Worm (Caenorhabditis elegans) whole organism, L4 larva: ENCODE results near the gene Y49E10.25.

Experiments
- F26F4.8 ChIP-seq: fragments of 200-800 bp; sonication (Bioruptor generic); conservative IDR thresholded peaks from 2 replicates; pipeline ENCODE4 v1.3.6; 2022; ENCODE audit warnings: missing genetic modification characterization, missing compliant biosample characterization
- F37D6.2 ChIP-seq: sonication (generic microtip); optimal IDR thresholded peaks from 2 replicates; lab custom pipeline; 2016; ENCODE audit warnings: mild to moderate bottlenecking, missing genetic modification characterization, missing compliant biosample characterization
- T20F7.1 ChIP-seq: fragments of 200-800 bp; sonication (Bioruptor generic); optimal IDR thresholded peaks from 2 replicates; lab custom pipeline; 2018; ENCODE audit warnings: mild to moderate bottlenecking, missing genetic modification characterization, missing compliant biosample characterization
- Y5F2A.4 ChIP-seq: fragments of 200-800 bp; sonication (Bioruptor generic); optimal IDR thresholded peaks from 2 replicates; lab custom pipeline; 2018; ENCODE audit warnings: mild to moderate bottlenecking, missing genetic modification characterization, missing compliant biosample characterization
- ceh-20 ChIP-seq: fragments of 200-800 bp; sonication (Bioruptor generic); IDR thresholded peaks from 2 replicates; pipeline ENCODE4 v1.3.6; 2022; ENCODE audit warnings: missing genetic modification reagents, missing genetic modification characterization, missing compliant biosample characterization
- ceh-28 ChIP-seq: fragments of 150-350 bp; optimal IDR thresholded peaks from 2 replicates; lab custom pipeline; 2014; ENCODE audit warnings: missing biosample characterization, missing genetic modification reagents, missing genetic modification characterization
- cey-2 ChIP-seq: sonication (generic microtip); optimal IDR thresholded peaks from 3 replicates; lab custom pipeline; 2017; ENCODE audit warnings: missing genetic modification characterization, mild to moderate bottlenecking, missing compliant biosample characterization, antibody characterized with exemption, borderline replicate concordance; ENCODE audit not compliant: insufficient read depth
- daf-16 ChIP-seq, 3 experiments: sonication (generic microtip); optimal IDR thresholded peaks; 2 replicates each; lab custom pipeline; 2016 to 2017; ENCODE audit warnings: missing genetic modification characterization in 3 of 3, missing genetic modification reagents in 3 of 3, mild to moderate bottlenecking in 2 of 3, missing compliant biosample characterization in 2 of 3, missing biosample characterization in 1 of 3, moderate library complexity in 1 of 3
- daf-8 ChIP-seq: fragments of 200-800 bp; sonication (Bioruptor generic); IDR thresholded peaks from 2 replicates; pipeline ENCODE4 v1.3.6; 2022; ENCODE audit warnings: missing genetic modification characterization, missing compliant biosample characterization
- dmd-6 ChIP-seq: fragments of 200-800 bp; sonication (Bioruptor generic); IDR thresholded peaks from 2 replicates; pipeline ENCODE4 v1.3.6; 2022; ENCODE audit warnings: missing genetic modification reagents, missing genetic modification characterization, missing compliant biosample characterization
- dve-1 ChIP-seq: sonication (generic microtip); optimal IDR thresholded peaks from 2 replicates; lab custom pipeline; 2017; ENCODE audit warnings: antibody characterized with exemption, mild to moderate bottlenecking, missing genetic modification characterization, missing compliant biosample characterization; ENCODE audit not compliant: insufficient read depth
- egl-27 ChIP-seq: sonication (generic microtip); optimal IDR thresholded peaks from 3 replicates; lab custom pipeline; 2017; ENCODE audit warnings: missing biosample characterization, missing genetic modification reagents, missing genetic modification characterization
- fkh-10 ChIP-seq: fragments of 150-350 bp; optimal IDR thresholded peaks from 2 replicates; lab custom pipeline; 2014; ENCODE audit warnings: missing biosample characterization, missing genetic modification reagents, missing genetic modification characterization
- hlh-11 ChIP-seq: fragments of 200-800 bp; sonication (Bioruptor generic); optimal IDR thresholded peaks from 2 replicates; lab custom pipeline; 2018; ENCODE audit warnings: mild to moderate bottlenecking, missing genetic modification characterization, missing compliant biosample characterization
- hlh-30 ChIP-seq: sonication (generic microtip); optimal IDR thresholded peaks from 2 replicates; lab custom pipeline; 2017; ENCODE audit warnings: antibody characterized with exemption, mild to moderate bottlenecking, missing genetic modification characterization, missing compliant biosample characterization; ENCODE audit not compliant: insufficient read depth
- lin-1 ChIP-seq: fragments of 200-800 bp; sonication (Bioruptor generic); IDR thresholded peaks from 2 replicates; pipeline ENCODE4 v1.3.6; 2022; ENCODE audit warnings: missing genetic modification reagents, missing genetic modification characterization, missing compliant biosample characterization
- lin-13 ChIP-seq: fragments of 150-350 bp; optimal IDR thresholded peaks from 2 replicates; lab custom pipeline; 2014; ENCODE audit warnings: missing biosample characterization, missing genetic modification reagents, missing genetic modification characterization
- lin-29 ChIP-seq: fragments of 200-800 bp; sonication (Bioruptor generic); IDR thresholded peaks from 2 replicates; pipeline ENCODE4 v1.3.6; 2022; ENCODE audit warnings: missing genetic modification reagents, missing genetic modification characterization, missing compliant biosample characterization
- lin-38 ChIP-seq: fragments of 200-800 bp; sonication (Bioruptor generic); IDR thresholded peaks from 2 replicates; pipeline ENCODE4 v1.3.6; 2022; ENCODE audit warnings: missing genetic modification reagents, missing genetic modification characterization, missing compliant biosample characterization
- lir-3 ChIP-seq: sonication (generic microtip); optimal IDR thresholded peaks from 2 replicates; lab custom pipeline; 2016; ENCODE audit warnings: mild to moderate bottlenecking, missing genetic modification characterization, missing compliant biosample characterization
- lsy-2 ChIP-seq, 2 experiments: fragments of 150-350 bp in 1 of 2; sonication (generic microtip) in 1 of 2; optimal IDR thresholded peaks; 2 replicates each; lab custom pipeline; 2014 to 2017; ENCODE audit warnings: missing biosample characterization in 2 of 2, missing genetic modification characterization in 2 of 2
- mdl-1 ChIP-seq, 2 experiments: fragments of 150-350 bp in 1 of 2; sonication (generic microtip) in 1 of 2; optimal IDR thresholded peaks; 2 replicates each; lab custom pipeline; 2014 to 2017; ENCODE audit warnings: missing biosample characterization in 2 of 2, missing genetic modification characterization in 2 of 2
- mdt-29 ChIP-seq: fragments of 200-800 bp; sonication (Bioruptor generic); IDR thresholded peaks from 2 replicates; pipeline ENCODE4 v1.3.6; 2022; ENCODE audit warnings: missing genetic modification reagents, missing genetic modification characterization, missing compliant biosample characterization
- mep-1 ChIP-seq: fragments of 150-350 bp; sonication (generic microtip); optimal IDR thresholded peaks from 3 replicates; lab custom pipeline; 2014; ENCODE audit warnings: missing biosample characterization, missing genetic modification characterization
- mes-2 ChIP-seq: sonication (generic microtip); optimal IDR thresholded peaks from 2 replicates; lab custom pipeline; 2016; ENCODE audit warnings: missing genotype, mild to moderate bottlenecking, missing genetic modification characterization, missing compliant biosample characterization; ENCODE audit not compliant: poor library complexity, severe bottlenecking
- mxl-3 ChIP-seq: fragments of 200-800 bp; sonication (Bioruptor generic); optimal IDR thresholded peaks from 2 replicates; lab custom pipeline; 2018; ENCODE audit warnings: mild to moderate bottlenecking, missing genetic modification characterization, missing compliant biosample characterization
- nhr-28 ChIP-seq: fragments of 150-350 bp; optimal IDR thresholded peaks from 2 replicates; lab custom pipeline; 2014; ENCODE audit warnings: missing biosample characterization, missing genetic modification characterization
- nhr-76 ChIP-seq: fragments of 150-350 bp; optimal IDR thresholded peaks from 2 replicates; lab custom pipeline; 2014; ENCODE audit warnings: missing biosample characterization, missing genetic modification characterization
- php-3 ChIP-seq: fragments of 200-800 bp; sonication (Bioruptor generic); IDR thresholded peaks from 2 replicates; pipeline ENCODE4 v1.3.6; 2022; ENCODE audit warnings: missing genetic modification reagents, missing genetic modification characterization, missing compliant biosample characterization
- pqm-1 ChIP-seq: sonication (generic microtip); optimal IDR thresholded peaks from 2 replicates; lab custom pipeline; 2017; ENCODE audit warnings: missing biosample characterization, missing genetic modification characterization
- spr-1 ChIP-seq: sonication (generic microtip); optimal IDR thresholded peaks from 2 replicates; lab custom pipeline; 2016; ENCODE audit warnings: mild to moderate bottlenecking, missing genetic modification characterization, missing compliant biosample characterization
- spr-3 ChIP-seq: fragments of 200-800 bp; sonication (Bioruptor generic); optimal IDR thresholded peaks from 2 replicates; lab custom pipeline; 2018; ENCODE audit warnings: mild to moderate bottlenecking, missing genetic modification characterization, missing compliant biosample characterization
- tag-97 ChIP-seq: fragments of 200-800 bp; sonication (Bioruptor generic); IDR thresholded peaks from 2 replicates; pipeline ENCODE4 v1.3.6; 2022; ENCODE audit warnings: missing genetic modification characterization, missing compliant biosample characterization
- unc-62 ChIP-seq, 3 experiments: fragments of 150-350 bp in 1 of 3; sonication (generic microtip); optimal IDR thresholded peaks in 2 of 3; peaks in 1 of 3; 1 replicate in 1 of 3; 2 replicates in 2 of 3; lab custom pipeline; 2014 to 2017; ENCODE audit warnings: missing biosample characterization in 3 of 3, missing genetic modification characterization in 3 of 3, missing genetic modification reagents in 3 of 3, missing genotype in 1 of 3
- zfp-3 ChIP-seq: fragments of 200-800 bp; sonication (Bioruptor generic); conservative IDR thresholded peaks from 2 replicates; pipeline ENCODE4 v1.3.6; 2022; ENCODE audit warnings: missing genetic modification reagents, missing genetic modification characterization, missing compliant biosample characterization

Gene Y49E10.25

ce11 chrIII:12453315-12453714, 38.6 kb downstream of the Y49E10.25 start, which contains the start of gene ani-1 (continued):
- TF ChIP-seq zfp-3 (GFP tag; lab: Robert Waterston, UW), result 0 out of 2 replicates have a peak, but pooled peaks have one; percentile 24
- TF ChIP-seq, all 104 proteins: peak for 25

ce11 chrIII:12447563-12447962, 44.3 kb downstream of the Y49E10.25 start:
- peak; percentile 23 for TF ChIP-seq hlh-30 (tag; lab: Kevin White, UChicago)
- TF ChIP-seq lin-38 (GFP tag; lab: Robert Waterston, UW), result peak; percentile 64
- TF ChIP-seq, all 104 proteins: peak for 2; not testable (repeated sequence) for 102

- TF ChIP-seq mdt-29 (no peak), mdl-1 (tag; optimal IDR thresholded peaks at IDR 0.05; lab: Kevin White, UChicago) (peak in 1 of 2 experiments; percentile 49), lin-1 (GFP tag; lab: Robert Waterston, UW) (no peak), T20F7.1 (no peak), lin-38 (GFP tag; lab: Robert Waterston, UW) (peak; percentile 20; the same call in 1 of the 2 replicates), mep-1 (tag; lab: Kevin White, UChicago) (peak; percentile 13), spr-1 (no peak), unc-62 (GFP tag; optimal IDR thresholded peaks at IDR 0.05 in 1 of 2; lab: Kevin White, UChicago) (peak in 1 of 2 experiments; percentile 92), unc-62 (tag; optimal IDR thresholded peaks at IDR 0.05; lab: Kevin White, UChicago) (no peak), lin-29 (GFP tag; lab: Robert Waterston, UW) (no peak), dmd-6 (GFP tag; lab: Robert Waterston, UW) (peak; percentile 78), lsy-2 (tag; optimal IDR thresholded peaks at IDR 0.05; lab: Kevin White, UChicago) (no peak), fkh-10 (GFP tag; lab: Kevin White, UChicago) (no peak), mxl-3 (peak; percentile 1), nhr-28 (tag; lab: Kevin White, UChicago) (peak; percentile 53), daf-16 (GFP tag; optimal IDR thresholded peaks at IDR 0.05; lab: Kevin White, UChicago) (no peak), daf-16 (tag; optimal IDR thresholded peaks at IDR 0.05; lab: Kevin White, UChicago) (peak; percentile 43), dve-1 (peak; percentile 53), spr-3 (GFP tag; lab: Kevin White, UChicago) (no peak), hlh-11 (peak; percentile 21), nhr-76 (no peak), lin-13 (GFP tag; lab: Kevin White, UChicago) (no peak), F37D6.2 (no peak), pqm-1 (tag; lab: Kevin White, UChicago) (peak; percentile 82)
These were observed 45.8 kb downstream of the Y49E10.25 start, which contains the start of gene Y49E10.18 for ce11 chrIII:12445991-12446502. TSS of gene Y49E10.18 (minus strand) at chrIII:12446106.

DNA sequence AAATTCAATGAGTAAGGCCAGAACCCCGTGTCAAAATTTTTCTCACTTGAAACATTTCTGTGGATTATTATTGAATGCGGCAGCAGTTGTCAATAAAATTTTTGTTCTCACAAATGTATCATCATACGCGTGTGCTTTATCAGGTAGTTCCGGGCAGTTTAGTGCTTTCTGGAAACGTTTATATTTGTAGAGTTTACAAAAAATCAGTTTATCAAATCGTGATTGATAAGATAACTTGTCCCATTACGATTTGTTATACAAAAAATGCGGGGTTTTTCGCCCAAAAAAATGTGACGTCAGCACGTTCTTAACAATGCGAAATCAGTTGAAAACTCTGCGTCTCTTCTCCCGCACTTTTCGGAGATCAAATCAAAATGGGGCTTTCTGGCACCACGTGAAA, 46.7 kb downstream of the Y49E10.25 start:
- TF ChIP-seq spr-1 (no peak), php-3 (GFP tag; lab: Robert Waterston, UW) (peak; percentile 64), nhr-28 (tag; lab: Kevin White, UChicago) (peak; percentile 28), mxl-3 (peak; percentile 10), daf-16 (GFP tag; optimal IDR thresholded peaks at IDR 0.05; lab: Kevin White, UChicago) (no peak), daf-16 (tag; optimal IDR thresholded peaks at IDR 0.05; lab: Kevin White, UChicago) (peak; percentile 38), unc-62 (GFP tag; optimal IDR thresholded peaks at IDR 0.05 in 1 of 2; lab: Kevin White, UChicago) (peak in 1 of 2 experiments; percentile 32), unc-62 (tag; optimal IDR thresholded peaks at IDR 0.05; lab: Kevin White, UChicago) (no peak), dmd-6 (GFP tag; lab: Robert Waterston, UW) (peak; percentile 73), tag-97 (GFP tag; lab: Robert Waterston, UW) (no peak), hlh-11 (peak; percentile 48), dve-1 (peak; percentile 27), cey-2 (tag; lab: Kevin White, UChicago) (no peak), daf-8 (GFP tag; lab: Robert Waterston, UW) (no peak), egl-27 (tag; lab: Kevin White, UChicago) (no peak)
- TF ChIP-seq, all 104 proteins: peak for 8

- TF ChIP-seq ceh-28 (tag; lab: Kevin White, UChicago), result no peak
- no peak for TF ChIP-seq ceh-20 (GFP tag; lab: Robert Waterston, UW)
- TF ChIP-seq lir-3 (tag; lab: Kevin White, UChicago), result no peak
- TF ChIP-seq Y5F2A.4 (GFP tag; lab: Kevin White, UChicago), result no peak
- TF ChIP-seq F26F4.8 (GFP tag; lab: Robert Waterston, UW), result no peak
- TF ChIP-seq mes-2 (tag; lab: Kevin White, UChicago), result no peak
- no peak for TF ChIP-seq dve-1
These were observed 48.0 kb downstream of the Y49E10.25 start for ce11 chrIII:12443880-12444279.
